Fruit fly (Drosophila melanogaster) whole organism, embryonic: ENCODE data around the gene Sec24CD.

Source experiments
- B-H1 ChIP-seq: fragments of 200-800 bp; sonication (Bioruptor generic); IDR thresholded peaks from 3 replicates; pipeline ENCODE4 v1.3.6; 2022; ENCODE audit warnings: missing biosample characterization, missing genetic modification characterization
- CG1024 ChIP-seq: fragments of 200-800 bp; sonication (Bioruptor generic); IDR thresholded peaks from 2 replicates; pipeline ENCODE4 v1.3.6; 2022; ENCODE audit warnings: missing biosample characterization, missing genetic modification characterization
- CG10274 ChIP-seq: fragments of 200-800 bp; sonication (Bioruptor generic); optimal IDR thresholded peaks from 3 replicates; lab custom pipeline; 2017; ENCODE audit warnings: missing biosample characterization, mild to moderate bottlenecking, missing genetic modification characterization
- CG10366 ChIP-seq: fragments of 200-800 bp; sonication (Bioruptor generic); IDR thresholded peaks from 2 replicates; pipeline ENCODE4 v1.3.6; 2022; ENCODE audit warnings: missing biosample characterization, missing genetic modification characterization
- CG12071 ChIP-seq: fragments of 200-800 bp; sonication (Bioruptor generic); optimal IDR thresholded peaks from 3 replicates; lab custom pipeline; 2018; ENCODE audit warnings: missing biosample characterization, mild to moderate bottlenecking, missing genetic modification characterization
- CG13287 ChIP-seq: fragments of 200-800 bp; sonication (Bioruptor generic); IDR thresholded peaks from 2 replicates; pipeline ENCODE4 v1.3.6; 2022; ENCODE audit warnings: missing biosample characterization, missing genetic modification characterization; ENCODE audit not compliant: partially characterized antibody
- CG13624 ChIP-seq: fragments of 200-800 bp; sonication (Bioruptor generic); optimal IDR thresholded peaks from 2 replicates; lab custom pipeline; 2016; ENCODE audit warnings: missing biosample characterization, missing genetic modification characterization
- CG15514 ChIP-seq: fragments of 200-800 bp; sonication (Bioruptor generic); optimal IDR thresholded peaks from 3 replicates; lab custom pipeline; 2017; ENCODE audit warnings: missing biosample characterization, missing genetic modification characterization, mild to moderate bottlenecking, moderate library complexity, missing genetic modification reagents
- CG17385 ChIP-seq: fragments of 200-800 bp; sonication (Bioruptor generic); optimal IDR thresholded peaks from 3 replicates; lab custom pipeline; 2018; ENCODE audit warnings: missing biosample characterization, mild to moderate bottlenecking, missing genetic modification characterization
- CG17568 ChIP-seq: fragments of 200-800 bp; sonication (Bioruptor generic); optimal IDR thresholded peaks from 2 replicates; lab custom pipeline; 2018; ENCODE audit warnings: missing biosample characterization, mild to moderate bottlenecking, missing genetic modification characterization, moderate library complexity
- CG18262 ChIP-seq: fragments of 200-800 bp; optimal IDR thresholded peaks from 3 replicates; lab custom pipeline; 2019; ENCODE audit warnings: missing biosample characterization, mild to moderate bottlenecking, missing genetic modification characterization, moderate library complexity
- CG31388 ChIP-seq: fragments of 200-800 bp; sonication (Bioruptor generic); optimal IDR thresholded peaks from 2 replicates; lab custom pipeline; 2016; ENCODE audit warnings: missing biosample characterization, missing genetic modification characterization
- CG6254 ChIP-seq: fragments of 200-800 bp; sonication (Bioruptor generic); optimal IDR thresholded peaks from 3 replicates; lab custom pipeline; 2017; ENCODE audit warnings: mild to moderate bottlenecking, missing biosample characterization, missing genetic modification reagents, missing genetic modification characterization
- CG7786 ChIP-seq: fragments of 200-800 bp; sonication (Bioruptor generic); optimal IDR thresholded peaks from 2 replicates; lab custom pipeline; 2016; ENCODE audit warnings: missing biosample characterization, missing genetic modification characterization
- CG7839 ChIP-seq: fragments of 200-800 bp; sonication (Bioruptor generic); optimal IDR thresholded peaks from 3 replicates; lab custom pipeline; 2018; ENCODE audit warnings: missing biosample characterization, mild to moderate bottlenecking, missing genetic modification characterization, moderate library complexity
- CG8478 ChIP-seq: fragments of >200 bp; optimal IDR thresholded peaks from 2 replicates; lab custom pipeline; 2018
- CG9932 ChIP-seq: fragments of 200-800 bp; sonication (Bioruptor generic); IDR thresholded peaks from 2 replicates; pipeline ENCODE4 v1.3.6; 2022; ENCODE audit warnings: missing biosample characterization, missing genetic modification characterization
- CrebB ChIP-seq: fragments of 200-800 bp; sonication (Bioruptor generic); optimal IDR thresholded peaks from 3 replicates; lab custom pipeline; 2018; ENCODE audit warnings: missing biosample characterization, mild to moderate bottlenecking, missing genetic modification characterization
- D19A ChIP-seq: fragments of 200-800 bp; optimal IDR thresholded peaks from 3 replicates; lab custom pipeline; 2019; ENCODE audit warnings: missing biosample characterization, mild to moderate bottlenecking, missing genetic modification characterization, moderate library complexity
- H15 ChIP-seq: fragments of 200-800 bp; sonication (Bioruptor generic); IDR thresholded peaks from 3 replicates; pipeline ENCODE4 v1.3.6; 2022; ENCODE audit warnings: missing biosample characterization, missing genetic modification characterization
- H2.0 ChIP-seq: fragments of 200-800 bp; sonication (Bioruptor generic); IDR thresholded peaks from 2 replicates; pipeline ENCODE4 v1.3.6; 2022; ENCODE audit warnings: missing biosample characterization, missing genetic modification characterization
- HHEX ChIP-seq: fragments of 200-800 bp; sonication (Bioruptor generic); optimal IDR thresholded peaks from 3 replicates; lab custom pipeline; 2017; ENCODE audit warnings: missing biosample characterization, mild to moderate bottlenecking, missing genetic modification characterization, missing genetic modification reagents
- Kr ChIP-seq: fragments of 200-800 bp; sonication (Bioruptor generic); optimal IDR thresholded peaks from 2 replicates; lab custom pipeline; 2017; ENCODE audit warnings: missing biosample characterization, mild to moderate bottlenecking, missing genetic modification characterization
- Lim3 ChIP-seq: fragments of 200-800 bp; sonication (Bioruptor generic); IDR thresholded peaks from 2 replicates; pipeline ENCODE4 v1.3.6; 2022; ENCODE audit warnings: missing biosample characterization, missing genetic modification characterization
- MTF-1 ChIP-seq: fragments of 200-800 bp; sonication (Bioruptor generic); optimal IDR thresholded peaks from 2 replicates; lab custom pipeline; 2018; ENCODE audit warnings: missing biosample characterization, mild to moderate bottlenecking, missing genetic modification characterization, borderline replicate concordance
- Med ChIP-seq: fragments of 200-800 bp; sonication (Bioruptor generic); peaks from one replicate; lab custom pipeline; 2016; ENCODE audit warnings: missing biosample characterization, missing genetic modification characterization, mild to moderate bottlenecking, inconsistent platforms, moderate library complexity
- NFAT ChIP-seq: fragments of 200-800 bp; sonication (Bioruptor generic); IDR thresholded peaks from 2 replicates; pipeline ENCODE4 v1.3.6; 2022; ENCODE audit warnings: missing biosample characterization, missing genetic modification characterization
- Optix ChIP-seq: fragments of 200-800 bp; sonication (Bioruptor generic); IDR thresholded peaks from 3 replicates; pipeline ENCODE4 v1.3.6; 2022; ENCODE audit warnings: missing biosample characterization, missing genetic modification characterization
- Rfx ChIP-seq: fragments of 200-800 bp; sonication (Bioruptor generic); IDR thresholded peaks from 2 replicates; pipeline ENCODE4 v1.3.6; 2022; ENCODE audit warnings: missing biosample characterization, missing genetic modification characterization
- Six4 ChIP-seq: fragments of 200-800 bp; sonication (Bioruptor generic); optimal IDR thresholded peaks from 2 replicates; lab custom pipeline; 2016; ENCODE audit warnings: missing biosample characterization, missing genetic modification characterization
- Tbp ChIP-seq: fragments of >200 bp; optimal IDR thresholded peaks from 2 replicates; lab custom pipeline; 2018; ENCODE audit warnings: missing biosample characterization, missing genetic modification characterization
- Usf ChIP-seq: fragments of 200-800 bp; sonication (Bioruptor generic); optimal IDR thresholded peaks from 2 replicates; lab custom pipeline; 2017; ENCODE audit warnings: missing genotype, missing biosample characterization, missing genetic modification characterization
- Vsx1 ChIP-seq: fragments of 200-800 bp; sonication (Bioruptor generic); optimal IDR thresholded peaks from 2 replicates; lab custom pipeline; 2017; ENCODE audit warnings: missing biosample characterization, mild to moderate bottlenecking, missing genetic modification characterization, missing genetic modification reagents
- YL-1 ChIP-seq: fragments of 200-800 bp; sonication (Bioruptor generic); optimal IDR thresholded peaks from 3 replicates; lab custom pipeline; 2017; ENCODE audit warnings: missing biosample characterization, mild to moderate bottlenecking, missing genetic modification characterization
- ase ChIP-seq: fragments of 200-800 bp; sonication (Bioruptor generic); IDR thresholded peaks from 3 replicates; pipeline ENCODE4 v1.3.6; 2022; ENCODE audit warnings: missing biosample characterization, missing genetic modification characterization
- bcd ChIP-seq: fragments of 200-800 bp; sonication (Bioruptor generic); optimal IDR thresholded peaks from 2 replicates; lab custom pipeline; 2017; ENCODE audit warnings: missing biosample characterization, mild to moderate bottlenecking, missing genetic modification characterization
- cato ChIP-seq: fragments of 200-800 bp; sonication (Bioruptor generic); optimal IDR thresholded peaks from 2 replicates; lab custom pipeline; 2016; ENCODE audit warnings: missing biosample characterization, missing genetic modification characterization, borderline replicate concordance
- caup ChIP-seq: fragments of 200-800 bp; sonication (Bioruptor generic); optimal IDR thresholded peaks from 3 replicates; lab custom pipeline; 2017; ENCODE audit warnings: missing biosample characterization, mild to moderate bottlenecking, missing genetic modification characterization, moderate library complexity; ENCODE audit not compliant: severe bottlenecking
- chif ChIP-seq, 2 experiments: fragments of 200-800 bp; sonication (Bioruptor generic); optimal IDR thresholded peaks; 3 replicates each; lab custom pipeline; 2016; ENCODE audit warnings: missing biosample characterization in 2 of 2, missing genetic modification characterization in 2 of 2
- dm ChIP-seq: fragments of 200-800 bp; sonication (Bioruptor generic); optimal IDR thresholded peaks from 3 replicates; lab custom pipeline; 2016; ENCODE audit warnings: missing biosample characterization, missing genetic modification characterization
- fu2 ChIP-seq: fragments of 200-800 bp; sonication (Bioruptor generic); optimal IDR thresholded peaks from 2 replicates; lab custom pipeline; 2016; ENCODE audit warnings: missing biosample characterization, missing genetic modification characterization
- gro ChIP-seq: fragments of 200-800 bp; sonication (Bioruptor generic); optimal IDR thresholded peaks from 2 replicates; lab custom pipeline; 2016; ENCODE audit warnings: missing biosample characterization, missing genetic modification characterization
- klu ChIP-seq: fragments of 200-800 bp; sonication (Bioruptor generic); IDR thresholded peaks from 2 replicates; pipeline ENCODE4 v1.3.6; 2022; ENCODE audit warnings: missing biosample characterization, missing genetic modification characterization
- lmd ChIP-seq: fragments of 200-800 bp; sonication (Bioruptor generic); IDR thresholded peaks from 2 replicates; pipeline ENCODE4 v1.3.6; 2022; ENCODE audit warnings: missing biosample characterization, missing genetic modification characterization
- row ChIP-seq: fragments of 200-800 bp; sonication (Bioruptor generic); IDR thresholded peaks from 3 replicates; pipeline ENCODE4 v1.3.6; 2022; ENCODE audit warnings: missing biosample characterization, missing genetic modification characterization
- sima ChIP-seq: fragments of 200-800 bp; sonication (Bioruptor generic); optimal IDR thresholded peaks from 2 replicates; lab custom pipeline; 2016; ENCODE audit warnings: missing biosample characterization, missing genetic modification characterization
- sna ChIP-seq: fragments of 200-800 bp; sonication (Bioruptor generic); IDR thresholded peaks from 2 replicates; pipeline ENCODE4 v1.3.6; 2022; ENCODE audit warnings: missing biosample characterization, missing genetic modification characterization; ENCODE audit not compliant: partially characterized antibody
- ttk ChIP-seq: fragments of 200-800 bp; sonication (Bioruptor generic); IDR thresholded peaks from 2 replicates; pipeline ENCODE4 v2.1.2; 2022; ENCODE audit warnings: missing biosample characterization, missing genetic modification characterization
- vvl ChIP-seq: fragments of 200-800 bp; sonication (Bioruptor generic); IDR thresholded peaks from 2 replicates; pipeline ENCODE4 v1.3.6; 2022; ENCODE audit warnings: missing biosample characterization, missing genetic modification characterization

Gene Sec24CD

dm6 chr2L:2226259-2227121 is 10.2 kb downstream of the Sec24CD start, which contains the start of the genes CG15387 and sau (continued):
- peak; percentile 73 for TF ChIP-seq CG31388 (GFP tag; lab: Kevin White, UChicago)
- TF ChIP-seq Med (GFP tag; lab: Kevin White, UChicago): peak; percentile 99
- TF ChIP-seq CG6254 (GFP tag; lab: Kevin White, UChicago): no peak
- TF ChIP-seq H15 (GFP tag; lab: Robert Waterston, UW): peak; percentile 76; the same call in 2 of the 3 replicates
- peak; percentile 76 for TF ChIP-seq Vsx1 (GFP tag; lab: Kevin White, UChicago)
- TF ChIP-seq ase (GFP tag; lab: Robert Waterston, UW): peak; percentile 68; the same call in 2 of the 3 replicates
- peak; percentile 66 for TF ChIP-seq D19A (tag; lab: Kevin White, UChicago)
- peak; percentile 81 for TF ChIP-seq CrebB (tag; lab: Kevin White, UChicago)
- TF ChIP-seq Optix (GFP tag; lab: Robert Waterston, UW): peak; percentile 40; the same call in 1 of the 3 replicates
- TF ChIP-seq H2.0 (GFP tag; lab: Robert Waterston, UW): peak; percentile 85
- peak; percentile 76 for TF ChIP-seq cato (GFP tag; lab: Kevin White, UChicago)
- TF ChIP-seq Lim3 (GFP tag; lab: Robert Waterston, UW): no peak
- peak; percentile 80 for TF ChIP-seq ttk
- TF ChIP-seq chif (GFP tag; optimal IDR thresholded peaks at IDR 0.05; lab: Kevin White, UChicago): peak; percentile 86 to 91
- TF ChIP-seq caup (GFP tag; lab: Kevin White, UChicago): peak; percentile 88
- peak; percentile 83 for TF ChIP-seq CG18262 (tag; lab: Kevin White, UChicago)
- TF ChIP-seq klu: peak; percentile 67
- TF ChIP-seq sima (GFP tag; lab: Kevin White, UChicago): peak; percentile 56
- no peak for TF ChIP-seq Kr
- TF ChIP-seq YL-1 (GFP tag; lab: Kevin White, UChicago): peak; percentile 29
- TF ChIP-seq CG7839: peak; percentile 85
- TF ChIP-seq CG13624: peak; percentile 92
- peak; percentile 82 for TF ChIP-seq HHEX (GFP tag; lab: Kevin White, UChicago)
- TF ChIP-seq MTF-1 (GFP tag; lab: Kevin White, UChicago): no peak
- TF ChIP-seq gro (GFP tag; lab: Kevin White, UChicago): peak; percentile 93
- peak; percentile 79 for TF ChIP-seq CG17385 (GFP tag; lab: Kevin White, UChicago)
- TF ChIP-seq B-H1 (GFP tag; lab: Robert Waterston, UW): peak; percentile 55; the same call in 2 of the 3 replicates
- peak; percentile 91 for TF ChIP-seq CG7786 (GFP tag; lab: Kevin White, UChicago)
- peak; percentile 60 for TF ChIP-seq CG10274 (GFP tag; lab: Kevin White, UChicago)
- peak; percentile 94 for TF ChIP-seq sna (GFP tag; lab: Robert Waterston, UW)
- peak; percentile 89 for TF ChIP-seq Rfx (GFP tag; lab: Robert Waterston, UW)
- peak; percentile 82 for TF ChIP-seq dm (GFP tag; lab: Kevin White, UChicago)
- TF ChIP-seq CG1024 (GFP tag; lab: Robert Waterston, UW): peak; percentile 66
- TF ChIP-seq Tbp: no peak
- TF ChIP-seq bcd (GFP tag; lab: Kevin White, UChicago): peak; percentile 82
- peak; percentile 95 for TF ChIP-seq CG13287 (GFP tag; lab: Robert Waterston, UW)
- TF ChIP-seq vvl (GFP tag; lab: Robert Waterston, UW): peak; percentile 88
- TF ChIP-seq Usf: peak; percentile 64
- peak; percentile 76 for TF ChIP-seq CG17568
- TF ChIP-seq Six4 (GFP tag; lab: Kevin White, UChicago): peak; percentile 81
- peak; percentile 75 for TF ChIP-seq CG12071 (GFP tag; lab: Kevin White, UChicago)
- TF ChIP-seq fu2: peak; percentile 91
- TF ChIP-seq NFAT (GFP tag; lab: Robert Waterston, UW): no peak; the same call in none of the 2 replicates
- no peak for TF ChIP-seq CG8478 (lab: Kevin White, UChicago)
- peak; percentile 80 for TF ChIP-seq CG10366 (GFP tag; lab: Robert Waterston, UW)
- peak; percentile 91 for TF ChIP-seq CG9932 (GFP tag; lab: Robert Waterston, UW)
- TF ChIP-seq row (GFP tag; lab: Robert Waterston, UW): peak; percentile 94
- peak; percentile 82 for TF ChIP-seq lmd
- peak; percentile 86 for TF ChIP-seq CG15514 (GFP tag; lab: Kevin White, UChicago)
